Worm (Caenorhabditis elegans) whole organism, L1 larva: Measurements from ENCODE around the gene mogs-1.

Source experiments
- C04F5.9 ChIP-seq: sonication (generic microtip); optimal IDR thresholded peaks from 2 replicates; lab custom pipeline; 2016; ENCODE audit warnings: missing genetic modification characterization, missing compliant biosample characterization
- C16A3.4 ChIP-seq: fragments of 150-350 bp; optimal IDR thresholded peaks from 2 replicates; lab custom pipeline; 2014; ENCODE audit warnings: missing biosample characterization, missing genetic modification characterization
- F16B12.6 ChIP-seq: fragments of 150-350 bp; optimal IDR thresholded peaks from 2 replicates; lab custom pipeline; 2014; ENCODE audit warnings: missing biosample characterization, missing genetic modification characterization
- aha-1 ChIP-seq: fragments of 150-350 bp; optimal IDR thresholded peaks from 2 replicates; lab custom pipeline; 2014; ENCODE audit warnings: missing biosample characterization, missing genetic modification characterization
- dpl-1 ChIP-seq, 3 experiments: fragments of 150-350 bp in 2 of 3; sonication (generic microtip) in 1 of 3; optimal IDR thresholded peaks; 2 replicates each; lab custom pipeline; 2014 to 2017; ENCODE audit warnings: missing biosample characterization in 3 of 3, missing genetic modification characterization in 3 of 3, missing genetic modification reagents in 3 of 3
- dsc-1 ChIP-seq: sonication (generic microtip); optimal IDR thresholded peaks from 2 replicates; lab custom pipeline; 2016; ENCODE audit warnings: mild to moderate bottlenecking, missing genetic modification characterization, missing compliant biosample characterization
- efl-1 ChIP-seq, 4 experiments: fragments of 150-350 bp; optimal IDR thresholded peaks in 3 of 4; peaks in 1 of 4; 1 replicate in 1 of 4; 2 replicates in 3 of 4; lab custom pipeline; 2014; ENCODE audit warnings: missing biosample characterization in 2 of 4, missing genetic modification characterization in 2 of 4, missing genetic modification reagents in 2 of 4
- efl-3 ChIP-seq: fragments of 200-800 bp; sonication (Bioruptor generic); optimal IDR thresholded peaks from 2 replicates; lab custom pipeline; 2018; ENCODE audit warnings: mild to moderate bottlenecking, missing genetic modification characterization, missing compliant biosample characterization
- elt-3 ChIP-seq, 6 experiments: fragments of 150-350 bp in 1 of 6; sonication (generic microtip); optimal IDR thresholded peaks; 2 replicates each; lab custom pipeline; 2017 to 2018; ENCODE audit warnings: missing biosample characterization in 6 of 6, missing genetic modification characterization in 6 of 6, inconsistent platforms in 1 of 6
- ets-5 ChIP-seq: fragments of 200-800 bp; sonication (Bioruptor generic); IDR thresholded peaks from 2 replicates; pipeline ENCODE4 v1.3.6; 2022; ENCODE audit warnings: missing genetic modification characterization, missing compliant biosample characterization
- fkh-8 ChIP-seq: sonication (generic microtip); optimal IDR thresholded peaks from 2 replicates; lab custom pipeline; 2016; ENCODE audit warnings: mild to moderate bottlenecking, missing genetic modification characterization, missing compliant biosample characterization
- grh-1 ChIP-seq: fragments of 200-800 bp; sonication (Bioruptor generic); IDR thresholded peaks from 2 replicates; pipeline ENCODE4 v1.3.6; 2022; ENCODE audit warnings: missing genetic modification reagents, missing genetic modification characterization, missing compliant biosample characterization
- isw-1 ChIP-seq: fragments of 200-800 bp; sonication (Bioruptor generic); IDR thresholded peaks from 2 replicates; pipeline ENCODE4 v1.3.6; 2022; ENCODE audit warnings: missing genetic modification characterization, missing compliant biosample characterization
- lin-13 ChIP-seq: fragments of 150-350 bp; optimal IDR thresholded peaks from 2 replicates; lab custom pipeline; 2014; ENCODE audit warnings: missing biosample characterization, missing genetic modification reagents, missing genetic modification characterization
- lin-14 ChIP-seq: fragments of 200-800 bp; sonication (Bioruptor generic); optimal IDR thresholded peaks from 2 replicates; lab custom pipeline; 2018; ENCODE audit warnings: mild to moderate bottlenecking, missing genetic modification characterization, moderate library complexity, missing compliant biosample characterization
- lin-15B ChIP-seq: fragments of 150-350 bp; sonication (generic microtip); optimal IDR thresholded peaks from 3 replicates; lab custom pipeline; 2014; ENCODE audit warnings: missing biosample characterization, missing genetic modification characterization
- lir-3 ChIP-seq: sonication (generic microtip); optimal IDR thresholded peaks from 2 replicates; lab custom pipeline; 2016; ENCODE audit warnings: mild to moderate bottlenecking, missing genetic modification characterization, moderate library complexity, missing compliant biosample characterization; ENCODE audit not compliant: poor library complexity
- lsy-2 ChIP-seq, 2 experiments: fragments of 150-350 bp; optimal IDR thresholded peaks; 2 replicates each; lab custom pipeline; 2014; ENCODE audit warnings: missing biosample characterization in 2 of 2, missing genetic modification characterization in 2 of 2
- mep-1 ChIP-seq: fragments of 150-350 bp; optimal IDR thresholded peaks from 2 replicates; lab custom pipeline; 2014; ENCODE audit warnings: missing biosample characterization, missing genetic modification characterization
- nhr-19 ChIP-seq: fragments of 200-800 bp; sonication (Bioruptor generic); conservative IDR thresholded peaks from 2 replicates; pipeline ENCODE4 v1.3.6; 2022; ENCODE audit warnings: missing genetic modification characterization, missing compliant biosample characterization
- nhr-20 ChIP-seq: sonication (generic microtip); optimal IDR thresholded peaks from 2 replicates; lab custom pipeline; 2016; ENCODE audit warnings: mild to moderate bottlenecking, missing genetic modification characterization, missing compliant biosample characterization
- nhr-28 ChIP-seq: fragments of 150-350 bp; optimal IDR thresholded peaks from 2 replicates; lab custom pipeline; 2014; ENCODE audit warnings: missing biosample characterization, missing genetic modification characterization
- nhr-71 ChIP-seq: sonication (generic microtip); optimal IDR thresholded peaks from 2 replicates; lab custom pipeline; 2016; ENCODE audit warnings: mild to moderate bottlenecking, missing genetic modification characterization, moderate library complexity, missing compliant biosample characterization
- nhr-77 ChIP-seq: fragments of 150-350 bp; optimal IDR thresholded peaks from 2 replicates; lab custom pipeline; 2014; ENCODE audit warnings: missing biosample characterization, missing genetic modification characterization
- nhr-85 ChIP-seq: sonication (generic microtip); peaks from one replicate; lab custom pipeline; 2016; ENCODE audit warnings: missing genetic modification characterization, inconsistent platforms, missing compliant biosample characterization
- pag-3 ChIP-seq: sonication (generic microtip); optimal IDR thresholded peaks from 2 replicates; lab custom pipeline; 2017; ENCODE audit warnings: missing genetic modification characterization, mild to moderate bottlenecking, missing compliant biosample characterization, antibody characterized with exemption, borderline replicate concordance; ENCODE audit not compliant: insufficient read depth
- pax-3 ChIP-seq: fragments of 200-800 bp; sonication (Bioruptor generic); optimal IDR thresholded peaks from 2 replicates; lab custom pipeline; 2018; ENCODE audit warnings: mild to moderate bottlenecking, missing genetic modification characterization, moderate library complexity, missing compliant biosample characterization
- rnt-1 ChIP-seq: sonication (generic microtip); optimal IDR thresholded peaks from 2 replicates; lab custom pipeline; 2016; ENCODE audit warnings: mild to moderate bottlenecking, missing genetic modification characterization, moderate library complexity, missing compliant biosample characterization
- skn-1 ChIP-seq: fragments of 150-350 bp; optimal IDR thresholded peaks from 2 replicates; lab custom pipeline; 2014; ENCODE audit warnings: missing biosample characterization, missing genetic modification characterization
- snpc-4 ChIP-seq: fragments of 150-350 bp; optimal IDR thresholded peaks from 2 replicates; lab custom pipeline; 2014; ENCODE audit warnings: missing biosample characterization, missing genetic modification characterization
- tbx-2 ChIP-seq: sonication (generic microtip); optimal IDR thresholded peaks from 2 replicates; lab custom pipeline; 2016; ENCODE audit warnings: missing genetic modification characterization, missing compliant biosample characterization
- unc-30 ChIP-seq: sonication (generic microtip); optimal IDR thresholded peaks from 2 replicates; lab custom pipeline; 2017; ENCODE audit warnings: missing biosample characterization, missing genetic modification characterization
- unc-62 ChIP-seq: fragments of 150-350 bp; optimal IDR thresholded peaks from 2 replicates; lab custom pipeline; 2014; ENCODE audit warnings: missing biosample characterization, missing genetic modification reagents, missing genetic modification characterization
- unc-98 ChIP-seq: fragments of 200-800 bp; sonication (Bioruptor generic); IDR thresholded peaks from 2 replicates; pipeline ENCODE4 v1.3.6; 2022; ENCODE audit warnings: missing genetic modification characterization, missing compliant biosample characterization
- zip-4 ChIP-seq: fragments of 200-800 bp; sonication (Bioruptor generic); optimal IDR thresholded peaks from 2 replicates; lab custom pipeline; 2018; ENCODE audit warnings: mild to moderate bottlenecking, missing genetic modification characterization, moderate library complexity, missing compliant biosample characterization

Gene mogs-1

DNA sequence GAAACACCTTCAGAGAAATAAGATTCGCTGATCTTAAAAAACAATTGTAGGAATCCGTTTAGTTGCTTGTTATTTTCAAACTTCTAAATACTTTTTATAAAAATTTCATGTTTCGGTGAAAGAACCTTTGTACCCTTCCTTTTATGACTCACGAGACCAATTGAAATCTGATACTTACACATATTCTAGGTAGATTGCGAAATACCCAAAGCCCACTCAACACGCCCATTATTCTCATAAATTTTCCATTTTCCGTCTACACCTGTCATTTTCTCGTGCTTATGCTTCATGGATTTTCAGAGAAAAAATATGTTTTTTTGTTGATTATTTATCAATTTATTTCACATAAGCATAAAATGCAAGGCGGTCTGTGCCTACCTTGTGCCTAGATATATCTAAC, 15.3 kb downstream of the mogs-1 start:
- peak; percentile 6 for TF ChIP-seq nhr-85
- no peak for TF ChIP-seq aha-1
- peak; percentile 63 for TF ChIP-seq skn-1
- peak; percentile 76 for TF ChIP-seq fkh-8 (tag; lab: Kevin White, UChicago)
- TF ChIP-seq lir-3 (tag; lab: Kevin White, UChicago): no peak
- peak; percentile 44 for TF ChIP-seq lin-14 (GFP tag; lab: Kevin White, UChicago)
- TF ChIP-seq nhr-19 (GFP tag; lab: Robert Waterston, UW): no peak
- TF ChIP-seq mep-1 (tag; lab: Kevin White, UChicago): no peak
- TF ChIP-seq ets-5 (GFP tag; lab: Robert Waterston, UW): no peak
- TF ChIP-seq grh-1 (GFP tag; lab: Robert Waterston, UW): no peak
- TF ChIP-seq snpc-4: no peak
- no peak for TF ChIP-seq unc-30 (tag; lab: Kevin White, UChicago)
- peak; percentile 60 for TF ChIP-seq zip-4
- TF ChIP-seq elt-3 (tag; optimal IDR thresholded peaks at IDR 0.05; lab: Kevin White, UChicago): no peak
- TF ChIP-seq lsy-2 (tag; optimal IDR thresholded peaks at IDR 0.05; lab: Kevin White, UChicago): peak in 1 of 2 experiments; percentile 9
- TF ChIP-seq dpl-1 (GFP tag; optimal IDR thresholded peaks at IDR 0.05; lab: Kevin White, UChicago): no peak
- peak; percentile 50 for TF ChIP-seq nhr-71
- no peak for TF ChIP-seq rnt-1 (tag; lab: Kevin White, UChicago)
- no peak for TF ChIP-seq C04F5.9 (tag; lab: Kevin White, UChicago)
- TF ChIP-seq nhr-28 (tag; lab: Kevin White, UChicago): no peak
- no peak for TF ChIP-seq efl-1 (optimal IDR thresholded peaks at IDR 0.05; lab: Kevin White, UChicago)
- no peak for TF ChIP-seq efl-1 (GFP tag; optimal IDR thresholded peaks at IDR 0.05 in 1 of 2; lab: Kevin White, UChicago)
- TF ChIP-seq isw-1 (GFP tag; lab: Robert Waterston, UW): 0 out of 2 replicates have a peak, but pooled peaks have one; percentile 3
- TF ChIP-seq lin-15B: no peak

DNA sequence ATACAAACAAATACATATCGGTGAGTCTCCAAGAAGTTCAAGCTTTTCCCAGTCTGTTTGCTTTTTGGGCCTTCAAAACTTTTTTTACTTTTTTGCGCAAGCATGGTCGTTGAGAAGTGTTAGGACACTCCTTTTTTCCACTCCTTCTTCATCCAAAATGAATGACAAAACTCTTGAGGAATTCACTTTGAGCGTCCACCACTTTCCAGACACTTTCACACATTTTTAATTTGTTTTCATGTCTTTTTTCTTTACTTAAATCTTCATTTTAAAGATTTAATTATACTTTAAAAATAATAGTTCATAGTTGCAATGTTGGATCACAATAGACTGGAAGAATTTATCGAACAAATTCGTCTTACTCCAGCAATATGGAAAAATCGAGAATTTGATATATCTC, 17.5 kb downstream of the mogs-1 start, which contains the start of gene F13H10.1:
TSS of gene F13H10.1 (plus strand) at position 301 of the 400 bp plus-strand sequence.
- no peak for TF ChIP-seq C16A3.4 (tag; lab: Kevin White, UChicago)
- TF ChIP-seq efl-1 (optimal IDR thresholded peaks at IDR 0.05; lab: Kevin White, UChicago): no peak
- TF ChIP-seq efl-1 (GFP tag; optimal IDR thresholded peaks at IDR 0.05 in 1 of 2; lab: Kevin White, UChicago): peak in 1 of 2 experiments; percentile 89

DNA sequence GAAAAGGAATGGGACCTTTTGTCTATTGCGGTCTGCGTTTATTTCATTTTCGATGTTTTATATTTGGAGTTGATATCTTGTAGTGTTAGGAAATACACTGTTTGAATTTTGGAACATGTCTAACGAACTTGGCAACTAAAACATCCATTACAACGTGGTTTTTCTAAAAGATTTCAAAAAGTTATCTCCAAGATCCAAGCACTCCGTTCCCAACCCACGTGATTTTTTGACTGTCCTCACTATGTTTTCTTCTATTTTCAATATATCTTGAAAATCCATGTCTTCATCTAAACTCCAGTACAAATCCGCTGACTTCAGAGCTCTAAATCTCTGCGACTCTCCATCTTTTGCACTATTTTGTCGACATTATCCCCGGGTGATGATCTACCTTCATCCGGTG, 20.1 kb downstream of the mogs-1 start, which contains the start of gene F13H10.9:
TSS of gene F13H10.9 (plus strand) at position 301 of the 400 bp plus-strand sequence.
- no peak for TF ChIP-seq nhr-85
- TF ChIP-seq nhr-20 (tag; lab: Kevin White, UChicago): no peak
- TF ChIP-seq elt-3 (tag; optimal IDR thresholded peaks at IDR 0.05; lab: Kevin White, UChicago): no peak
- no peak for TF ChIP-seq pax-3 (tag; lab: Kevin White, UChicago)
- TF ChIP-seq efl-1 (optimal IDR thresholded peaks at IDR 0.05; lab: Kevin White, UChicago): no peak
- TF ChIP-seq efl-1 (GFP tag; optimal IDR thresholded peaks at IDR 0.05 in 1 of 2; lab: Kevin White, UChicago): no peak
- no peak for TF ChIP-seq efl-3 (GFP tag; lab: Kevin White, UChicago)
- TF ChIP-seq dpl-1 (GFP tag; optimal IDR thresholded peaks at IDR 0.05; lab: Kevin White, UChicago): no peak
- TF ChIP-seq lin-15B: no peak
- no peak for TF ChIP-seq unc-62 (GFP tag; lab: Kevin White, UChicago)
- no peak for TF ChIP-seq unc-98 (GFP tag; lab: Robert Waterston, UW)
- TF ChIP-seq C16A3.4 (tag; lab: Kevin White, UChicago): no peak
- no peak for TF ChIP-seq tbx-2 (tag; lab: Kevin White, UChicago)
- TF ChIP-seq nhr-19 (GFP tag; lab: Robert Waterston, UW): no peak
- no peak for TF ChIP-seq snpc-4
- TF ChIP-seq nhr-77 (tag; lab: Kevin White, UChicago): no peak
- no peak for TF ChIP-seq dsc-1 (tag; lab: Kevin White, UChicago)
- no peak for TF ChIP-seq F16B12.6 (tag; lab: Kevin White, UChicago)
- no peak for TF ChIP-seq pag-3 (tag; lab: Kevin White, UChicago)

DNA sequence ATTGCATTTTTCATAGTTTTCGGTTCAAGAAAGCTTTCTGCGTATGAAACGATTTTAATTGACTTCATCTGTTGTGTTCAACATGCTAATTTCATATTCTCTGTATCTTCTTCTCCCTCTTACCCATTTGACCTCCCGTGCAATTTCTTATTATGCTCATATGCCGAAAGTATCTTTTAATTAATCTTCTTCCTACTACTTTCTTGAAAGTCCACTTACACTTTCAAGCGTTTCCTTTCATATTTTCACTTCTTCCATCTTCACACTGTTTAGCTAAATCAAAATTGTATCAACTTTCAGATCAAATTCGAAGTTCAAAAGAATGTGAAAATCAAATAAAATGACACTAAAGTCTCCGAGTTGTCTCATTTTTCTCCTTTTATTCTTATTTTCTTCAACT, 31.0 kb downstream of the mogs-1 start, which contains the start of gene F13H10.5:
TSS of gene F13H10.5 (plus strand) at position 301 of the 400 bp plus-strand sequence.
- no peak for TF ChIP-seq lin-13 (GFP tag; lab: Kevin White, UChicago)
- no peak for TF ChIP-seq mep-1 (tag; lab: Kevin White, UChicago)
- no peak for TF ChIP-seq grh-1 (GFP tag; lab: Robert Waterston, UW)
